Worm (Caenorhabditis elegans) whole organism, mixed stage, embryonic: ENCODE measurements around the gene col-169.

Experiments used
- M03D4.4 ChIP-seq: sonication (generic microtip); optimal IDR thresholded peaks from 2 replicates; lab custom pipeline; 2017; ENCODE audit warnings: mild to moderate bottlenecking, missing genetic modification characterization, missing compliant biosample characterization
- bed-3 ChIP-seq: fragments of 200-800 bp; sonication (Bioruptor generic); optimal IDR thresholded peaks from 3 replicates; lab custom pipeline; 2018; ENCODE audit warnings: mild to moderate bottlenecking, missing genetic modification characterization, moderate library complexity, missing compliant biosample characterization
- blmp-1 ChIP-seq: fragments of 150-350 bp; optimal IDR thresholded peaks from 2 replicates; lab custom pipeline; 2014; ENCODE audit warnings: missing biosample characterization, missing genetic modification characterization
- ceh-39 ChIP-seq: fragments of 150-350 bp; optimal IDR thresholded peaks from 2 replicates; lab custom pipeline; 2014; ENCODE audit warnings: missing biosample characterization, missing genetic modification characterization
- ceh-43 ChIP-seq: fragments of 200-800 bp; sonication (Bioruptor generic); optimal IDR thresholded peaks from 2 replicates; lab custom pipeline; 2018; ENCODE audit warnings: mild to moderate bottlenecking, missing genetic modification characterization, moderate library complexity, missing compliant biosample characterization
- ceh-83 ChIP-seq: fragments of 200-800 bp; sonication (Bioruptor generic); optimal IDR thresholded peaks from 2 replicates; lab custom pipeline; 2018; ENCODE audit warnings: mild to moderate bottlenecking, missing genetic modification characterization, missing compliant biosample characterization
- ces-1 ChIP-seq: fragments of 150-350 bp; optimal IDR thresholded peaks from 2 replicates; lab custom pipeline; 2014; ENCODE audit warnings: missing biosample characterization, missing genetic modification reagents, missing genetic modification characterization
- cnd-1 ChIP-seq: fragments of 200-800 bp; sonication (Bioruptor generic); optimal IDR thresholded peaks from 2 replicates; lab custom pipeline; 2018; ENCODE audit warnings: mild to moderate bottlenecking, missing genetic modification characterization, missing compliant biosample characterization
- drap-1 ChIP-seq: fragments of 200-800 bp; sonication (Bioruptor generic); optimal IDR thresholded peaks from 3 replicates; lab custom pipeline; 2018; ENCODE audit warnings: mild to moderate bottlenecking, missing genetic modification characterization, missing compliant biosample characterization
- elt-1 ChIP-seq: sonication (generic microtip); optimal IDR thresholded peaks from 2 replicates; lab custom pipeline; 2017; ENCODE audit warnings: missing genetic modification characterization, mild to moderate bottlenecking, missing compliant biosample characterization, antibody characterized with exemption, moderate library complexity, borderline replicate concordance; ENCODE audit not compliant: insufficient read depth
- elt-3 ChIP-seq: fragments of 150-350 bp; optimal IDR thresholded peaks from 2 replicates; lab custom pipeline; 2014; ENCODE audit warnings: missing biosample characterization, missing genetic modification characterization
- flh-1 ChIP-seq: fragments of 200-800 bp; sonication (Bioruptor generic); optimal IDR thresholded peaks from 2 replicates; lab custom pipeline; 2018; ENCODE audit warnings: mild to moderate bottlenecking, missing genetic modification characterization, moderate library complexity, missing compliant biosample characterization
- ham-2 ChIP-seq: fragments of 200-800 bp; sonication (Bioruptor generic); optimal IDR thresholded peaks from 2 replicates; lab custom pipeline; 2018; ENCODE audit warnings: mild to moderate bottlenecking, missing genetic modification characterization, missing compliant biosample characterization
- hlh-1 ChIP-seq: fragments of 150-350 bp; optimal IDR thresholded peaks from 2 replicates; lab custom pipeline; 2014; ENCODE audit warnings: missing biosample characterization, missing genetic modification reagents, missing genetic modification characterization
- lin-13 ChIP-seq: fragments of 150-350 bp; optimal IDR thresholded peaks from 2 replicates; lab custom pipeline; 2014; ENCODE audit warnings: missing biosample characterization, missing genetic modification characterization
- lin-32 ChIP-seq: fragments of 200-800 bp; sonication (Bioruptor generic); optimal IDR thresholded peaks from 2 replicates; lab custom pipeline; 2018; ENCODE audit warnings: mild to moderate bottlenecking, missing genetic modification characterization, missing compliant biosample characterization
- lsy-2 ChIP-seq: fragments of 150-350 bp; optimal IDR thresholded peaks from 2 replicates; lab custom pipeline; 2014; ENCODE audit warnings: missing biosample characterization, missing genetic modification characterization
- mab-5 ChIP-seq: fragments of 150-350 bp; optimal IDR thresholded peaks from 2 replicates; lab custom pipeline; 2014; ENCODE audit warnings: missing biosample characterization, missing genetic modification characterization
- mep-1 ChIP-seq: fragments of 150-350 bp; optimal IDR thresholded peaks from 2 replicates; lab custom pipeline; 2017; ENCODE audit warnings: missing biosample characterization, missing genetic modification reagents, missing genetic modification characterization, inconsistent platforms
- mls-2 ChIP-seq: sonication (generic microtip); optimal IDR thresholded peaks from 2 replicates; lab custom pipeline; 2016; ENCODE audit warnings: mild to moderate bottlenecking, missing genetic modification characterization, moderate library complexity, missing compliant biosample characterization
- nhr-12 ChIP-seq: fragments of 150-350 bp; optimal IDR thresholded peaks from 2 replicates; lab custom pipeline; 2014; ENCODE audit warnings: missing biosample characterization, missing genetic modification characterization
- nhr-2 ChIP-seq: fragments of 150-350 bp; optimal IDR thresholded peaks from 2 replicates; lab custom pipeline; 2014; ENCODE audit warnings: missing biosample characterization, missing genetic modification characterization
- nhr-237 ChIP-seq: fragments of 150-350 bp; optimal IDR thresholded peaks from 2 replicates; lab custom pipeline; 2014; ENCODE audit warnings: missing biosample characterization, missing genetic modification characterization
- nhr-28 ChIP-seq: fragments of 150-350 bp; optimal IDR thresholded peaks from 2 replicates; lab custom pipeline; 2014; ENCODE audit warnings: missing biosample characterization, missing genetic modification characterization
- nhr-76 ChIP-seq: sonication (generic microtip); optimal IDR thresholded peaks from 2 replicates; lab custom pipeline; 2017; ENCODE audit warnings: missing biosample characterization, missing genetic modification characterization
- pha-4 ChIP-seq: fragments of 150-350 bp; optimal IDR thresholded peaks from 2 replicates; lab custom pipeline; 2018; ENCODE audit warnings: missing biosample characterization, missing genetic modification reagents, missing genetic modification characterization
- sem-2 ChIP-seq: fragments of 200-800 bp; sonication (Bioruptor generic); optimal IDR thresholded peaks from 2 replicates; lab custom pipeline; 2018; ENCODE audit warnings: mild to moderate bottlenecking, missing genetic modification characterization, missing compliant biosample characterization
- snpc-4 ChIP-seq: fragments of 150-350 bp; optimal IDR thresholded peaks from 2 replicates; lab custom pipeline; 2014; ENCODE audit warnings: missing biosample characterization, missing genetic modification characterization
- sptf-1 ChIP-seq: sonication (generic microtip); optimal IDR thresholded peaks from 2 replicates; lab custom pipeline; 2017; ENCODE audit warnings: mild to moderate bottlenecking, missing genetic modification characterization, moderate library complexity, missing compliant biosample characterization
- tbx-8 ChIP-seq: fragments of 200-800 bp; sonication (Bioruptor generic); optimal IDR thresholded peaks from 2 replicates; lab custom pipeline; 2018; ENCODE audit warnings: mild to moderate bottlenecking, missing genetic modification characterization, moderate library complexity, missing compliant biosample characterization
- unc-120 ChIP-seq: sonication (generic microtip); optimal IDR thresholded peaks from 2 replicates; lab custom pipeline; 2017; ENCODE audit warnings: missing genetic modification characterization, missing compliant biosample characterization; ENCODE audit not compliant: poor library complexity, severe bottlenecking
- unc-39 ChIP-seq: fragments of 150-350 bp; optimal IDR thresholded peaks from 2 replicates; lab custom pipeline; 2014; ENCODE audit warnings: missing biosample characterization, missing genetic modification characterization
- unc-62 ChIP-seq: fragments of 150-350 bp; optimal IDR thresholded peaks from 2 replicates; lab custom pipeline; 2014; ENCODE audit warnings: missing biosample characterization, missing genetic modification reagents, missing genetic modification characterization
- zip-8 ChIP-seq: fragments of 150-350 bp; optimal IDR thresholded peaks from 2 replicates; lab custom pipeline; 2014; ENCODE audit warnings: missing biosample characterization, missing genetic modification characterization
- ztf-11 ChIP-seq: fragments of 150-350 bp; optimal IDR thresholded peaks from 2 replicates; lab custom pipeline; 2014; ENCODE audit warnings: missing biosample characterization, missing genetic modification characterization

The col-169 gene

ce11 chrX:6374451-6374850, 45.5 kb downstream of the col-169 start, which contains the start of gene C03B1.1:
Gene C03B1.1, plus strand, starts transcription at chrX:6374751.
- TF ChIP-seq sptf-1 (no peak), nhr-2 (tag; lab: Kevin White, UChicago) (no peak), snpc-4 (tag; lab: Kevin White, UChicago) (no peak), mls-2 (tag; lab: Kevin White, UChicago) (no peak), sem-2 (GFP tag; lab: Kevin White, UChicago) (no peak), unc-62 (no peak), ztf-11 (tag; lab: Kevin White, UChicago) (no peak), elt-3 (tag; lab: Kevin White, UChicago) (no peak), flh-1 (GFP tag; lab: Kevin White, UChicago) (no peak), drap-1 (GFP tag; lab: Kevin White, UChicago) (no peak), lin-13 (no peak), M03D4.4 (tag; lab: Kevin White, UChicago) (no peak), lin-32 (GFP tag; lab: Kevin White, UChicago) (no peak), ham-2 (no peak), tbx-8 (GFP tag; lab: Kevin White, UChicago) (no peak), pha-4 (tag; lab: Kevin White, UChicago) (no peak), mep-1 (tag; lab: Kevin White, UChicago) (no peak)

- no peak for TF ChIP-seq hlh-1 (tag; lab: Kevin White, UChicago)
- no peak for TF ChIP-seq mep-1 (tag; lab: Kevin White, UChicago)
- TF ChIP-seq unc-39 (tag; lab: Kevin White, UChicago) = no peak
- no peak for TF ChIP-seq nhr-12 (tag; lab: Kevin White, UChicago)
- TF ChIP-seq bed-3 (GFP tag; lab: Kevin White, UChicago) = no peak
- TF ChIP-seq tbx-8 (GFP tag; lab: Kevin White, UChicago) = no peak
- no peak for TF ChIP-seq ces-1 (GFP tag; lab: Kevin White, UChicago)
- TF ChIP-seq ceh-83 = no peak
- no peak for TF ChIP-seq ham-2
- TF ChIP-seq lsy-2 (tag; lab: Kevin White, UChicago) = no peak
- TF ChIP-seq pha-4 (tag; lab: Kevin White, UChicago) = no peak
- no peak for TF ChIP-seq nhr-2 (tag; lab: Kevin White, UChicago)
- TF ChIP-seq elt-3 (tag; lab: Kevin White, UChicago) = no peak
- no peak for TF ChIP-seq drap-1 (GFP tag; lab: Kevin White, UChicago)
- no peak for TF ChIP-seq nhr-237 (tag; lab: Kevin White, UChicago)
- no peak for TF ChIP-seq snpc-4 (tag; lab: Kevin White, UChicago)
- no peak for TF ChIP-seq cnd-1 (tag; lab: Kevin White, UChicago)
- no peak for TF ChIP-seq ztf-11 (tag; lab: Kevin White, UChicago)
- no peak for TF ChIP-seq unc-120 (tag; lab: Kevin White, UChicago)
- no peak for TF ChIP-seq blmp-1 (tag; lab: Kevin White, UChicago)
Measured at ce11 chrX:6377634-6378288, 48.8 kb downstream of the col-169 start, which contains the start of gene lmp-1. Gene lmp-1, minus strand, starts transcription at chrX:6377684.

DNA sequence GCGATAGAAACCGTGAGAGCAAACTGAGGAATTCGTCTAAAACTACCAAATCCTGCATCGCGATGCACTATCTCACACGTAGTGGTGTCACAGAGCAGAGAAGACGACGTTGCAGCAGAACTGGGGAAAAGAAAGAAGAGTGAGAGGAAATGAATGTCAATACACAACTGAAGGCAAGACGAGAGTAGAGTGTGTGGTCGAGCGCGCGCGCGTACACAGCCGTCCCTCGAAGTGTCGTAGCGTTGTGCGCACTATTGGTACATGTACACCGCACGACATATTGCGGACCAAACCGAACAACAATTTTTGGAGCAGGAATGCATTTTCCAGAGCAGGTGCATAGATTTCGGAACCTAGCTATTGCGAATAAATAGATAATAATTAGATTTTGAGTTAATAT, 49.4 kb downstream of the col-169 start:
- TF ChIP-seq nhr-237 (tag; lab: Kevin White, UChicago) (peak; percentile 44), ces-1 (GFP tag; lab: Kevin White, UChicago) (peak; percentile 44), unc-120 (tag; lab: Kevin White, UChicago) (peak; percentile 36), unc-39 (tag; lab: Kevin White, UChicago) (no peak), nhr-12 (tag; lab: Kevin White, UChicago) (no peak), sem-2 (GFP tag; lab: Kevin White, UChicago) (no peak), sptf-1 (peak; percentile 54), lin-13 (peak; percentile 71), lsy-2 (tag; lab: Kevin White, UChicago) (peak; percentile 11), mab-5 (tag; lab: Kevin White, UChicago) (no peak), ceh-39 (tag; lab: Kevin White, UChicago) (no peak), pha-4 (tag; lab: Kevin White, UChicago) (peak; percentile 91), snpc-4 (tag; lab: Kevin White, UChicago) (no peak), flh-1 (GFP tag; lab: Kevin White, UChicago) (no peak), mep-1 (tag; lab: Kevin White, UChicago) (peak; percentile 62), unc-62 (no peak), drap-1 (GFP tag; lab: Kevin White, UChicago) (peak; percentile 65), nhr-28 (tag; lab: Kevin White, UChicago) (no peak), hlh-1 (tag; lab: Kevin White, UChicago) (peak; percentile 56), cnd-1 (tag; lab: Kevin White, UChicago) (peak; percentile 15), M03D4.4 (tag; lab: Kevin White, UChicago) (no peak), ztf-11 (tag; lab: Kevin White, UChicago) (peak; percentile 20), elt-3 (tag; lab: Kevin White, UChicago) (no peak), ceh-43 (no peak), mls-2 (tag; lab: Kevin White, UChicago) (peak; percentile 56), elt-1 (tag; lab: Kevin White, UChicago) (no peak), ceh-83 (no peak), nhr-2 (tag; lab: Kevin White, UChicago) (no peak), blmp-1 (tag; lab: Kevin White, UChicago) (no peak), bed-3 (GFP tag; lab: Kevin White, UChicago) (no peak), nhr-76 (tag; lab: Kevin White, UChicago) (no peak), zip-8 (no peak), ham-2 (peak; percentile 47), lin-32 (GFP tag; lab: Kevin White, UChicago) (no peak), tbx-8 (GFP tag; lab: Kevin White, UChicago) (no peak)
